Worm (Caenorhabditis elegans) whole organism, L3 larva: ENCODE results near the gene unc-51.
A peak's percentile ranks its signal among the peaks of the same experiment; 100 is the strongest.

ENCODE experiments used
- R02D3.7 ChIP-seq: fragments of 150-350 bp; optimal IDR thresholded peaks from 2 replicates; lab custom pipeline; 2014; ENCODE audit warnings: missing biosample characterization, missing genetic modification characterization
- ZK546.5 ChIP-seq: sonication (generic microtip); optimal IDR thresholded peaks from 2 replicates; lab custom pipeline; 2017; ENCODE audit warnings: missing biosample characterization, missing genetic modification characterization
- ama-1 ChIP-seq: fragments of 150-350 bp; optimal IDR thresholded peaks from 2 replicates; lab custom pipeline; 2018
- ceh-16 ChIP-seq: sonication (generic microtip); optimal IDR thresholded peaks from 2 replicates; lab custom pipeline; 2017; ENCODE audit warnings: missing biosample characterization, missing genetic modification characterization
- ceh-28 ChIP-seq: fragments of 150-350 bp; optimal IDR thresholded peaks from 2 replicates; lab custom pipeline; 2014; ENCODE audit warnings: missing biosample characterization, missing genetic modification reagents, missing genetic modification characterization
- ceh-9 ChIP-seq: sonication (generic microtip); optimal IDR thresholded peaks from 2 replicates; lab custom pipeline; 2018; ENCODE audit warnings: missing biosample characterization, missing genetic modification characterization
- daf-12 ChIP-seq: fragments of 150-350 bp; optimal IDR thresholded peaks from 2 replicates; lab custom pipeline; 2014; ENCODE audit warnings: missing biosample characterization, missing genetic modification reagents, missing genetic modification characterization
- elt-1 ChIP-seq: fragments of 150-350 bp; optimal IDR thresholded peaks from 2 replicates; lab custom pipeline; 2014; ENCODE audit warnings: missing biosample characterization, missing genetic modification characterization
- elt-2 ChIP-seq: sonication (generic microtip); optimal IDR thresholded peaks from 2 replicates; lab custom pipeline; 2016; ENCODE audit warnings: missing genetic modification reagents, mild to moderate bottlenecking, missing genetic modification characterization, missing compliant biosample characterization
- eor-1 ChIP-seq, 2 experiments: fragments of 150-350 bp; optimal IDR thresholded peaks; 2 replicates each; lab custom pipeline; 2014 to 2018; ENCODE audit warnings: missing biosample characterization in 2 of 2, missing genetic modification characterization in 2 of 2
- fkh-2 ChIP-seq: fragments of 150-350 bp; optimal IDR thresholded peaks from 2 replicates; lab custom pipeline; 2014; ENCODE audit warnings: missing biosample characterization, missing genetic modification reagents, missing genetic modification characterization
- fos-1 ChIP-seq: fragments of 150-350 bp; optimal IDR thresholded peaks from 2 replicates; lab custom pipeline; 2014; ENCODE audit warnings: missing biosample characterization, missing genetic modification characterization
- jun-1 ChIP-seq: fragments of 150-350 bp; optimal IDR thresholded peaks from 2 replicates; lab custom pipeline; 2014; ENCODE audit warnings: missing biosample characterization, missing genetic modification reagents, missing genetic modification characterization
- lin-15B ChIP-seq: fragments of 150-350 bp; optimal IDR thresholded peaks from 2 replicates; lab custom pipeline; 2014; ENCODE audit warnings: missing biosample characterization, missing genetic modification characterization
- lin-39 ChIP-seq: fragments of 150-350 bp; optimal IDR thresholded peaks from 2 replicates; lab custom pipeline; 2018; ENCODE audit warnings: missing biosample characterization, missing genetic modification reagents, missing genetic modification characterization
- lsy-12 ChIP-seq: sonication (generic microtip); optimal IDR thresholded peaks from 2 replicates; lab custom pipeline; 2016; ENCODE audit warnings: mild to moderate bottlenecking, missing genetic modification characterization, missing compliant biosample characterization
- mdl-1 ChIP-seq: fragments of 150-350 bp; optimal IDR thresholded peaks from 2 replicates; lab custom pipeline; 2014; ENCODE audit warnings: missing biosample characterization, missing genetic modification characterization
- mml-1 ChIP-seq: fragments of 150-350 bp; sonication (generic microtip); optimal IDR thresholded peaks from 3 replicates; lab custom pipeline; 2014; ENCODE audit warnings: missing biosample characterization, missing genetic modification characterization
- nfya-1 ChIP-seq: sonication (generic microtip); optimal IDR thresholded peaks from 2 replicates; lab custom pipeline; 2017; ENCODE audit warnings: missing genetic modification characterization, mild to moderate bottlenecking, missing compliant biosample characterization, antibody characterized with exemption, moderate library complexity; ENCODE audit not compliant: insufficient read depth
- nhr-237 ChIP-seq: fragments of 150-350 bp; optimal IDR thresholded peaks from 2 replicates; lab custom pipeline; 2014; ENCODE audit warnings: missing biosample characterization, missing genetic modification characterization
- nhr-28 ChIP-seq: fragments of 150-350 bp; optimal IDR thresholded peaks from 2 replicates; lab custom pipeline; 2014; ENCODE audit warnings: missing biosample characterization, missing genetic modification characterization
- nhr-43 ChIP-seq: sonication (generic microtip); optimal IDR thresholded peaks from 2 replicates; lab custom pipeline; 2016; ENCODE audit warnings: mild to moderate bottlenecking, missing genetic modification characterization, missing compliant biosample characterization; ENCODE audit not compliant: poor library complexity, severe bottlenecking
- nhr-67 ChIP-seq: fragments of 150-350 bp; optimal IDR thresholded peaks from 2 replicates; lab custom pipeline; 2014; ENCODE audit warnings: missing biosample characterization, missing genetic modification characterization
- nhr-76 ChIP-seq: fragments of 150-350 bp; sonication (generic microtip); optimal IDR thresholded peaks from 5 replicates; lab custom pipeline; 2014; ENCODE audit warnings: missing biosample characterization, missing genetic modification characterization
- nhr-77 ChIP-seq: fragments of 150-350 bp; optimal IDR thresholded peaks from 2 replicates; lab custom pipeline; 2014; ENCODE audit warnings: missing biosample characterization, missing genetic modification characterization
- pha-4 ChIP-seq: fragments of 150-350 bp; optimal IDR thresholded peaks from 2 replicates; lab custom pipeline; 2014; ENCODE audit warnings: missing biosample characterization, missing genetic modification reagents, missing genetic modification characterization
- pqm-1 ChIP-seq: fragments of 150-350 bp; optimal IDR thresholded peaks from 2 replicates; lab custom pipeline; 2017; ENCODE audit warnings: missing biosample characterization, missing genetic modification characterization, inconsistent platforms
- sea-2 ChIP-seq: fragments of 150-350 bp; sonication (generic microtip); optimal IDR thresholded peaks from 4 replicates; lab custom pipeline; 2014; ENCODE audit warnings: missing biosample characterization, missing genetic modification reagents, missing genetic modification characterization
- skn-1 ChIP-seq: fragments of 150-350 bp; optimal IDR thresholded peaks from 2 replicates; lab custom pipeline; 2014; ENCODE audit warnings: missing biosample characterization, missing genetic modification characterization
- snpc-4 ChIP-seq: fragments of 150-350 bp; optimal IDR thresholded peaks from 2 replicates; lab custom pipeline; 2014; ENCODE audit warnings: missing biosample characterization, missing genetic modification characterization
- unc-39 ChIP-seq: sonication (generic microtip); optimal IDR thresholded peaks from 4 replicates; lab custom pipeline; 2017; ENCODE audit warnings: missing biosample characterization, missing genetic modification characterization
- unc-62 ChIP-seq: fragments of 150-350 bp; sonication (generic microtip); optimal IDR thresholded peaks from 4 replicates; lab custom pipeline; 2014; ENCODE audit warnings: missing biosample characterization, missing genetic modification reagents, missing genetic modification characterization
- zag-1 ChIP-seq: fragments of 150-350 bp; optimal IDR thresholded peaks from 2 replicates; lab custom pipeline; 2014; ENCODE audit warnings: missing biosample characterization, missing genetic modification characterization
- ztf-11 ChIP-seq: fragments of 150-350 bp; optimal IDR thresholded peaks from 2 replicates; lab custom pipeline; 2014; ENCODE audit warnings: missing biosample characterization, missing genetic modification characterization
- ztf-4 ChIP-seq: fragments of 150-350 bp; optimal IDR thresholded peaks from 2 replicates; lab custom pipeline; 2014; ENCODE audit warnings: missing biosample characterization, missing genetic modification characterization

Gene unc-51

DNA sequence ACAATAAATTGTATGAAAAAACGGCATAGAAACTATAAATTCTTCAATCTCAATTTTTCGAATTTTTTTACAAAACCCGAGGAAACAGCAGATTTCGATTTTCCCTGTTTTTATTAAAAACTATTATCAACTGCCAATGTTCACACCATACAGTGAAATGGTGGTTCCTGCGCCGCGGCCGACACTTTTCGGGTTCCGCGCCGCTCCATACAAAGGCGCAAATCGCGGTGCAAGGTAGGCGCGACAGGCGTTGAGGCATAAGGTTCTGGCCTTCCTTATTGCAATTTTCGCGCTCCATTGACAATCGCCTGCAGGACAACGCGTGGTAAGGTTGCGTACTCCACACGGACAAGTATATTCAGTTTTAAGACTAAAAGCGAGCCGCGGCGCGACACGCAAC lies 17.5 kb downstream of the unc-51 start:
- TF ChIP-seq ZK546.5 (tag; lab: Kevin White, UChicago) (no peak), eor-1 (tag; optimal IDR thresholded peaks at IDR 0.05; lab: Kevin White, UChicago) (no peak)

DNA sequence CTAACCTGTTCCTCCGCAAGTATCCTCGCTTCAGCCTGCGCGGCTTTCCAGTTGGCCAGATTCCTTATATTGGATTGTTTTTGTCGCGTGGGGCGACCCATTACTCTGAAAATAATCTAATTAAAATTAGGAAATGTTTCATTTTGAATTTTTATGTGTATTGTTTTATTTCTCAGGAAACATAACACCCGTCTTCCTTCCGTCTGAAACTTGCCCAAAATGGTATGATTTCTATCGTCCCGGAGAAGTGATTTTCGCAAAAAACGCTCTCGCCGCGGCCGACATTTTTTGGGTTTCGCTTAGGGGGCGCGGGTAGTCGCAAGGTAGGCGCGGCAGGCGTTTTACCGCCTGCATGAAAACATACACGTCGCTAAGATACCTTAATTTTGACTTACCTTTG lies 18.1 kb downstream of the unc-51 start, which contains the start of gene clec-260:
Gene clec-260, minus strand, starts transcription at position 101 of the 400 bp plus-strand sequence.
- TF ChIP-seq nhr-43 (tag; lab: Kevin White, UChicago) (no peak), ceh-28 (tag; lab: Kevin White, UChicago) (no peak), unc-62 (GFP tag; lab: Kevin White, UChicago) (no peak), nhr-28 (tag; lab: Kevin White, UChicago) (no peak), ZK546.5 (tag; lab: Kevin White, UChicago) (no peak), nhr-77 (tag; lab: Kevin White, UChicago) (no peak), nhr-237 (tag; lab: Kevin White, UChicago) (no peak), lsy-12 (no peak), R02D3.7 (tag; lab: Kevin White, UChicago) (no peak), ceh-9 (tag; lab: Kevin White, UChicago) (no peak), ztf-4 (tag; lab: Kevin White, UChicago) (no peak), nfya-1 (no peak), jun-1 (tag; lab: Kevin White, UChicago) (no peak)

DNA sequence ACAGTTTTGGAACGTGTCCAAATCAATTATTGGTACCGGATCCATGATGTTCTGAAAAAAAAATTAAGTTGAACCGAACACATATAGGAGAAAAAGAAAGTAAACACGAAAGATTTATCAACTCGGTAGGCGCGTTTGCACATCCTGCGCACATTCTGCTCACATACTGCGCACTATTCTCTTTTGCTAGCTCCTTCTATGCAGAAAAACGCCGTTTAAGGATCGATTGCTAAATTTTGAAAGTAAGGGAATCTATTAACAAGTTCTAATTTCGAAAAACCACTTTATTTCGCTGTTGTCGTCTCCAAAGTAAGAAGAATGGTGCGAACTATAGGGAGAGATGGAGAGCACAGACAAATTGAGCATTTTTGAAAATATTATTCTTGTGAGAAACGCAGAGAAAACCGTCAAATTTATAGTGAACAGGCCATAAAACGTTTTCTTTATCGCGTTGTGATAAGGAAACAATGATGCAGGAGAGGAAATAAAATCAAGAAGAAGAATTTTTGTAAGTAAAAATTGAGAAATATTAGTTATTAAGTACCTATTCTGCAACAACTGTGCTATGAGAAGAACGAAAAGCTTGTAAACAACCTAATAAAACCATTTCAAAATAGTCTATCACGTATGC lies 22.3 kb downstream of the unc-51 start, which contains the start of gene Y60A3A.24:
Gene Y60A3A.24, minus strand, starts transcription at position 51 of the 631 bp plus-strand sequence.
- no peak for TF ChIP-seq fos-1 (tag; lab: Kevin White, UChicago)
- TF ChIP-seq nhr-77 (tag; lab: Kevin White, UChicago): no peak
- TF ChIP-seq pqm-1 (tag; lab: Kevin White, UChicago): peak; percentile 43
- TF ChIP-seq elt-2: peak; percentile 88
- TF ChIP-seq ama-1: no peak
- no peak for TF ChIP-seq elt-1
- no peak for TF ChIP-seq lin-39 (tag; lab: Kevin White, UChicago)
- TF ChIP-seq skn-1 (tag; lab: Kevin White, UChicago): no peak
- TF ChIP-seq nhr-43 (tag; lab: Kevin White, UChicago): no peak
- TF ChIP-seq, all 47 proteins: peak for 2

DNA sequence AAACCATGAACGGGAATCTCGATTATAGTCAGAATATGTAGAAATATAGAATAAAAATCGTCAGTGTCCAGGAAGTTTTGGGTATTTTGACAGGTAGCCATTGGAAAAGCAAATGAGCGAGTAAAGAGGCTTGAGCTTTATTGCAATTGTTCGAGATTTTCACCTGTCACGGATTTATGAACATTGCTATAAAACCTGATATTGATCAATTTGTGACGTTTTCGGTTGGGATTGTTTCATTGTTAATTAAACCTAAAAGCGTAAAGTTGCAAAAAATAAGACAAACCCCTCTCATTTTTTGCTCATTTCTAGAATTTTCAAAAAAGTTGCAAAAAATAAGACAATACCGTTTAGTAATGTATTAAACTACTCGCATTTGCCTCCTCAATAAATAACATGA lies 26.1 kb downstream of the unc-51 start, which contains the start of gene srh-183:
Gene srh-183, minus strand, starts transcription at position 101 of the 400 bp plus-strand sequence.
- TF ChIP-seq elt-2 (no peak), zag-1 (tag; lab: Kevin White, UChicago) (no peak), ceh-28 (tag; lab: Kevin White, UChicago) (no peak), nhr-237 (tag; lab: Kevin White, UChicago) (no peak), ztf-4 (tag; lab: Kevin White, UChicago) (no peak), unc-39 (tag; lab: Kevin White, UChicago) (no peak), unc-62 (GFP tag; lab: Kevin White, UChicago) (no peak), sea-2 (no peak), lsy-12 (no peak), nfya-1 (no peak), nhr-77 (tag; lab: Kevin White, UChicago) (no peak), ceh-16 (tag; lab: Kevin White, UChicago) (no peak), mml-1 (no peak), daf-12 (tag; lab: Kevin White, UChicago) (no peak), lin-15B (no peak), jun-1 (tag; lab: Kevin White, UChicago) (no peak), nhr-43 (tag; lab: Kevin White, UChicago) (no peak), mdl-1 (tag; lab: Kevin White, UChicago) (no peak)

DNA sequence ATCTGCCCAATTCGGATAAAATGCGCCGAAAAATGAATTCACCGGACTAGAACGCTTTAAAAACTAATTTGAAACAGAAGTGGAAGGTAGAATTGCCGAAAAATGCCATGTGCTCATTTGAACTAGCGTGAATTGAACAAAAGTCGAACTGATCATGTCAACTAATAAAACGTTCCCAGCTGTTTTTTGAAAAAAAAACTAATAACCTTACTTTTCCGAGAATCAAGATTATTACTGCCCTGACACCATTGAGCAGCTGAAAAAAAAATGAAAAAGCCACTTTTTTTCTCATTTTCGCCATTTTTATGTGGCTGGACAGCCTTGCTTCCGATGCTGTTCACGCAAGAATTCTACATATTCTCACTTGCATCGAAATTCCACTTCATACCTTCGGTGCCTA lies 31.3 kb downstream of the unc-51 start, which contains the start of gene srh-173:
Gene srh-173, plus strand, starts transcription at position 301 of the 400 bp plus-strand sequence.
- TF ChIP-seq nhr-76 (no peak), lsy-12 (no peak), snpc-4 (tag; lab: Kevin White, UChicago) (no peak), sea-2 (no peak), ztf-4 (tag; lab: Kevin White, UChicago) (no peak), ztf-11 (no peak), pha-4 (tag; lab: Kevin White, UChicago) (no peak), ceh-9 (tag; lab: Kevin White, UChicago) (no peak), skn-1 (tag; lab: Kevin White, UChicago) (no peak), nhr-67 (no peak), fkh-2 (tag; lab: Kevin White, UChicago) (no peak)
